Worm (Caenorhabditis elegans) whole organism, mixed stage, embryonic: ENCODE data around the gene F10C1.9.

Experiments used
- M03D4.4 ChIP-seq: sonication (generic microtip); optimal IDR thresholded peaks from 2 replicates; lab custom pipeline; 2017; ENCODE audit warnings: mild to moderate bottlenecking, missing genetic modification characterization, missing compliant biosample characterization
- bed-3 ChIP-seq: fragments of 200-800 bp; sonication (Bioruptor generic); optimal IDR thresholded peaks from 3 replicates; lab custom pipeline; 2018; ENCODE audit warnings: mild to moderate bottlenecking, missing genetic modification characterization, moderate library complexity, missing compliant biosample characterization
- blmp-1 ChIP-seq: fragments of 150-350 bp; optimal IDR thresholded peaks from 2 replicates; lab custom pipeline; 2014; ENCODE audit warnings: missing biosample characterization, missing genetic modification characterization
- ceh-39 ChIP-seq: fragments of 150-350 bp; optimal IDR thresholded peaks from 2 replicates; lab custom pipeline; 2014; ENCODE audit warnings: missing biosample characterization, missing genetic modification characterization
- ceh-43 ChIP-seq: fragments of 200-800 bp; sonication (Bioruptor generic); optimal IDR thresholded peaks from 2 replicates; lab custom pipeline; 2018; ENCODE audit warnings: mild to moderate bottlenecking, missing genetic modification characterization, moderate library complexity, missing compliant biosample characterization
- ces-1 ChIP-seq: fragments of 150-350 bp; optimal IDR thresholded peaks from 2 replicates; lab custom pipeline; 2014; ENCODE audit warnings: missing biosample characterization, missing genetic modification reagents, missing genetic modification characterization
- cnd-1 ChIP-seq: fragments of 200-800 bp; sonication (Bioruptor generic); optimal IDR thresholded peaks from 2 replicates; lab custom pipeline; 2018; ENCODE audit warnings: mild to moderate bottlenecking, missing genetic modification characterization, missing compliant biosample characterization
- elt-1 ChIP-seq: sonication (generic microtip); optimal IDR thresholded peaks from 2 replicates; lab custom pipeline; 2017; ENCODE audit warnings: missing genetic modification characterization, mild to moderate bottlenecking, missing compliant biosample characterization, antibody characterized with exemption, moderate library complexity, borderline replicate concordance; ENCODE audit not compliant: insufficient read depth
- elt-3 ChIP-seq: fragments of 150-350 bp; optimal IDR thresholded peaks from 2 replicates; lab custom pipeline; 2014; ENCODE audit warnings: missing biosample characterization, missing genetic modification characterization
- ham-2 ChIP-seq: fragments of 200-800 bp; sonication (Bioruptor generic); optimal IDR thresholded peaks from 2 replicates; lab custom pipeline; 2018; ENCODE audit warnings: mild to moderate bottlenecking, missing genetic modification characterization, missing compliant biosample characterization
- hlh-1 ChIP-seq: fragments of 150-350 bp; optimal IDR thresholded peaks from 2 replicates; lab custom pipeline; 2014; ENCODE audit warnings: missing biosample characterization, missing genetic modification reagents, missing genetic modification characterization
- lin-13 ChIP-seq: fragments of 150-350 bp; optimal IDR thresholded peaks from 2 replicates; lab custom pipeline; 2014; ENCODE audit warnings: missing biosample characterization, missing genetic modification characterization
- lin-32 ChIP-seq: fragments of 200-800 bp; sonication (Bioruptor generic); optimal IDR thresholded peaks from 2 replicates; lab custom pipeline; 2018; ENCODE audit warnings: mild to moderate bottlenecking, missing genetic modification characterization, missing compliant biosample characterization
- lsy-2 ChIP-seq: fragments of 150-350 bp; optimal IDR thresholded peaks from 2 replicates; lab custom pipeline; 2014; ENCODE audit warnings: missing biosample characterization, missing genetic modification characterization
- mab-5 ChIP-seq: fragments of 150-350 bp; optimal IDR thresholded peaks from 2 replicates; lab custom pipeline; 2014; ENCODE audit warnings: missing biosample characterization, missing genetic modification characterization
- mep-1 ChIP-seq: fragments of 150-350 bp; optimal IDR thresholded peaks from 2 replicates; lab custom pipeline; 2017; ENCODE audit warnings: missing biosample characterization, missing genetic modification reagents, missing genetic modification characterization, inconsistent platforms
- mls-2 ChIP-seq: sonication (generic microtip); optimal IDR thresholded peaks from 2 replicates; lab custom pipeline; 2016; ENCODE audit warnings: mild to moderate bottlenecking, missing genetic modification characterization, moderate library complexity, missing compliant biosample characterization
- nhr-12 ChIP-seq: fragments of 150-350 bp; optimal IDR thresholded peaks from 2 replicates; lab custom pipeline; 2014; ENCODE audit warnings: missing biosample characterization, missing genetic modification characterization
- nhr-2 ChIP-seq: fragments of 150-350 bp; optimal IDR thresholded peaks from 2 replicates; lab custom pipeline; 2014; ENCODE audit warnings: missing biosample characterization, missing genetic modification characterization
- nhr-237 ChIP-seq: fragments of 150-350 bp; optimal IDR thresholded peaks from 2 replicates; lab custom pipeline; 2014; ENCODE audit warnings: missing biosample characterization, missing genetic modification characterization
- nhr-76 ChIP-seq: sonication (generic microtip); optimal IDR thresholded peaks from 2 replicates; lab custom pipeline; 2017; ENCODE audit warnings: missing biosample characterization, missing genetic modification characterization
- pha-4 ChIP-seq: fragments of 150-350 bp; optimal IDR thresholded peaks from 2 replicates; lab custom pipeline; 2018; ENCODE audit warnings: missing biosample characterization, missing genetic modification reagents, missing genetic modification characterization
- sem-2 ChIP-seq: fragments of 200-800 bp; sonication (Bioruptor generic); optimal IDR thresholded peaks from 2 replicates; lab custom pipeline; 2018; ENCODE audit warnings: mild to moderate bottlenecking, missing genetic modification characterization, missing compliant biosample characterization
- snpc-4 ChIP-seq: fragments of 150-350 bp; optimal IDR thresholded peaks from 2 replicates; lab custom pipeline; 2014; ENCODE audit warnings: missing biosample characterization, missing genetic modification characterization
- sptf-1 ChIP-seq: sonication (generic microtip); optimal IDR thresholded peaks from 2 replicates; lab custom pipeline; 2017; ENCODE audit warnings: mild to moderate bottlenecking, missing genetic modification characterization, moderate library complexity, missing compliant biosample characterization
- tbx-8 ChIP-seq: fragments of 200-800 bp; sonication (Bioruptor generic); optimal IDR thresholded peaks from 2 replicates; lab custom pipeline; 2018; ENCODE audit warnings: mild to moderate bottlenecking, missing genetic modification characterization, moderate library complexity, missing compliant biosample characterization
- unc-120 ChIP-seq: sonication (generic microtip); optimal IDR thresholded peaks from 2 replicates; lab custom pipeline; 2017; ENCODE audit warnings: missing genetic modification characterization, missing compliant biosample characterization; ENCODE audit not compliant: poor library complexity, severe bottlenecking
- unc-62 ChIP-seq: fragments of 150-350 bp; optimal IDR thresholded peaks from 2 replicates; lab custom pipeline; 2014; ENCODE audit warnings: missing biosample characterization, missing genetic modification reagents, missing genetic modification characterization
- zip-8 ChIP-seq: fragments of 150-350 bp; optimal IDR thresholded peaks from 2 replicates; lab custom pipeline; 2014; ENCODE audit warnings: missing biosample characterization, missing genetic modification characterization

The F10C1.9 gene

ce11 chrII:5745088-5745487 lies at the start of gene F10C1.9:
F10C1.9 (minus strand) TSS chrII:5745284.
- TF ChIP-seq hlh-1 (tag; lab: Kevin White, UChicago), result no peak
- no peak for TF ChIP-seq nhr-12 (tag; lab: Kevin White, UChicago)
- no peak for TF ChIP-seq snpc-4 (tag; lab: Kevin White, UChicago)
- no peak for TF ChIP-seq elt-1 (tag; lab: Kevin White, UChicago)
- no peak for TF ChIP-seq sem-2 (GFP tag; lab: Kevin White, UChicago)
- no peak for TF ChIP-seq unc-120
- TF ChIP-seq lin-13, result no peak
- TF ChIP-seq lsy-2 (tag; lab: Kevin White, UChicago), result no peak
- peak; percentile 88 for TF ChIP-seq nhr-2 (tag; lab: Kevin White, UChicago)
- TF ChIP-seq ceh-43 (GFP tag; lab: Kevin White, UChicago), result no peak
- no peak for TF ChIP-seq cnd-1
- no peak for TF ChIP-seq bed-3
- no peak for TF ChIP-seq ces-1 (GFP tag; lab: Kevin White, UChicago)
- TF ChIP-seq zip-8 (tag; lab: Kevin White, UChicago), result peak; percentile 95
- TF ChIP-seq lin-32 (GFP tag; lab: Kevin White, UChicago), result no peak
- no peak for TF ChIP-seq elt-3 (tag; lab: Kevin White, UChicago)
- no peak for TF ChIP-seq nhr-237 (tag; lab: Kevin White, UChicago)

- TF ChIP-seq mls-2 (no peak), sptf-1 (tag; lab: Kevin White, UChicago) (no peak), snpc-4 (tag; lab: Kevin White, UChicago) (no peak), lin-13 (no peak), elt-3 (tag; lab: Kevin White, UChicago) (no peak), bed-3 (no peak), nhr-237 (tag; lab: Kevin White, UChicago) (no peak), ham-2 (GFP tag; lab: Kevin White, UChicago) (no peak), ceh-39 (tag; lab: Kevin White, UChicago) (no peak), mep-1 (tag; lab: Kevin White, UChicago) (no peak), elt-1 (tag; lab: Kevin White, UChicago) (no peak), nhr-76 (tag; lab: Kevin White, UChicago) (no peak)
These were observed 49.1 kb upstream of the F10C1.9 start, which contains the start of gene acdh-8 for ce11 chrII:5794195-5794594. acdh-8 (plus strand) TSS chrII:5794495.

- TF ChIP-seq lin-32 (GFP tag; lab: Kevin White, UChicago) (no peak), nhr-76 (tag; lab: Kevin White, UChicago) (no peak), ceh-39 (tag; lab: Kevin White, UChicago) (no peak), mab-5 (tag; lab: Kevin White, UChicago) (no peak)
- TF ChIP-seq, all 35 proteins: peak for 0
These were observed 47.4 kb upstream of the F10C1.9 start, which contains the start of gene K05F1.14 for ce11 chrII:5792490-5792889. K05F1.14 (minus strand) TSS chrII:5792590.

ce11 chrII:5790313-5790773 lies 45.3 kb upstream of the F10C1.9 start, which contains the start of gene lect-2:
lect-2 (plus strand) TSS chrII:5790723.
- peak; percentile 35 for TF ChIP-seq nhr-2 (tag; lab: Kevin White, UChicago)
- peak; percentile 6 for TF ChIP-seq unc-120
- TF ChIP-seq zip-8 (tag; lab: Kevin White, UChicago), result no peak
- peak; percentile 28 for TF ChIP-seq unc-62 (GFP tag; lab: Kevin White, UChicago)
- TF ChIP-seq lin-13, result no peak
- peak; percentile 84 for TF ChIP-seq elt-1 (tag; lab: Kevin White, UChicago)
- TF ChIP-seq lsy-2 (tag; lab: Kevin White, UChicago), result no peak
- peak; percentile 94 for TF ChIP-seq hlh-1 (tag; lab: Kevin White, UChicago)

ce11 chrII:5788815-5789214 lies 43.7 kb upstream of the F10C1.9 start, which contains the start of gene K05F1.13:
K05F1.13 (plus strand) TSS chrII:5789115.
- TF ChIP-seq tbx-8 (GFP tag; lab: Kevin White, UChicago) (no peak), ham-2 (GFP tag; lab: Kevin White, UChicago) (no peak)

- TF ChIP-seq sem-2 (GFP tag; lab: Kevin White, UChicago), result no peak
- TF ChIP-seq zip-8 (tag; lab: Kevin White, UChicago), result no peak
- no peak for TF ChIP-seq pha-4
- TF ChIP-seq nhr-237 (tag; lab: Kevin White, UChicago), result no peak
- TF ChIP-seq M03D4.4 (tag; lab: Kevin White, UChicago), result no peak
- TF ChIP-seq snpc-4 (tag; lab: Kevin White, UChicago), result no peak
- no peak for TF ChIP-seq lsy-2 (tag; lab: Kevin White, UChicago)
- no peak for TF ChIP-seq blmp-1 (tag; lab: Kevin White, UChicago)
- no peak for TF ChIP-seq hlh-1 (tag; lab: Kevin White, UChicago)
These were observed 40.4 kb upstream of the F10C1.9 start for ce11 chrII:5785504-5785903.
